Worm (Caenorhabditis elegans) whole organism, L1 larva: ENCODE data around the gene rbx-1.

Experiments
- ceh-90 ChIP-seq: sonication (generic microtip); optimal IDR thresholded peaks from 2 replicates; lab custom pipeline; 2016; ENCODE audit warnings: missing genetic modification characterization, missing compliant biosample characterization
- lir-3 ChIP-seq: sonication (generic microtip); optimal IDR thresholded peaks from 2 replicates; lab custom pipeline; 2016; ENCODE audit warnings: mild to moderate bottlenecking, missing genetic modification characterization, moderate library complexity, missing compliant biosample characterization; ENCODE audit not compliant: poor library complexity
- lsy-2 ChIP-seq, 2 experiments: fragments of 150-350 bp; optimal IDR thresholded peaks; 2 replicates each; lab custom pipeline; 2014; ENCODE audit warnings: missing biosample characterization in 2 of 2, missing genetic modification characterization in 2 of 2
- nhr-19 ChIP-seq: fragments of 200-800 bp; sonication (Bioruptor generic); conservative IDR thresholded peaks from 2 replicates; pipeline ENCODE4 v1.3.6; 2022; ENCODE audit warnings: missing genetic modification characterization, missing compliant biosample characterization
- pqm-1 ChIP-seq: sonication (generic microtip); optimal IDR thresholded peaks from 3 replicates; lab custom pipeline; 2017; ENCODE audit warnings: missing biosample characterization, missing genetic modification characterization
- snpc-4 ChIP-seq: fragments of 150-350 bp; optimal IDR thresholded peaks from 2 replicates; lab custom pipeline; 2014; ENCODE audit warnings: missing biosample characterization, missing genetic modification characterization

DNA sequence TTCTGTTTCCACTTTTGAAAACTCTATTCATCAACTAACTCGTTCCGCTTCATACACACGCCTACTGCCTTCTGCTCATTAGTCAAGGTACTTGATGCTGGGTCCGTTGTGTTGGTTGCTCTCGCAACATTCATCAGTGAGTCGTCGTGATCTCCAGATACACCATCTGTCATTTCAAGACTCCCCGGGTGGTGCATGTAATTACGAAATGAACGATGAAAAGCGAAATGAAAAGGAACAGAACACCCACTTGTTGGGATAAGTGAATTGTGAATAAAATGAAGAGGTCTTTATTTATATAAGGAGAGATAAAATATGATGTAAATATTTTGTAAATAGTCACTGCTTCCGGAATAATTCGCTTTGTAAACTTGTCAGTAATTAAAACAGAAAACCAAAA is 26.4 kb downstream of the rbx-1 start:
- TF ChIP-seq ceh-90 (tag; lab: Kevin White, UChicago) (no peak), pqm-1 (tag; lab: Kevin White, UChicago) (no peak), snpc-4 (tag; lab: Kevin White, UChicago) (no peak), lir-3 (no peak), lsy-2 (tag; optimal IDR thresholded peaks at IDR 0.05; lab: Kevin White, UChicago) (no peak), nhr-19 (GFP tag; lab: Robert Waterston, UW) (no peak)
